Worm (Caenorhabditis elegans) whole organism, dauer: ENCODE measurements around the gene ZK250.14.

Source experiments
- unc-62 ChIP-seq: sonication (generic microtip); optimal IDR thresholded peaks from 2 replicates; lab custom pipeline; 2017; ENCODE audit warnings: missing biosample characterization, missing genetic modification reagents, missing genetic modification characterization

The ZK250.14 gene

ce11 chrII:1905104-1905503 lies 39.9 kb downstream of the ZK250.14 start, which contains the start of gene math-22:
Gene math-22, plus strand, starts transcription at chrII:1905404.
- TF ChIP-seq unc-62 (GFP tag; lab: Kevin White, UChicago): no peak

DNA sequence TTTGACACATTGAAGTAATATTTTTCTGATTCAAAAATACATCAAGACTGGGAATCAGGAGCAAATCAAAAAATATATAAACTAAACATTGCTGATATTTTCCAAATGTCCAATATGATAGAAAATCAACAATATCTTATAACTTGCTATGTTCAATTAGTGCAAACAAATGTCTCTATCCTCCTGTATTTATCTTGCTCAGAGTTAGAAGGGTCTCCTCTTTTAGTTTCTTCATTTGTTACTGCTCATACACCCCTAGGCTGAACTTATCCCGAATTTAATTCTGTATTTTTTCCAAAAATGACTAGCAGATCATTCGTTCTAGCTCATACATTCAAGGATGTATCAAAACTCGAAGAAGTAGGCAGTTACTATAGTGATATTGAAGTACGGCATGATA lies 43.0 kb downstream of the ZK250.14 start, which contains the start of gene math-23:
TSS of gene math-23 (plus strand) at position 301 of the 400 bp plus-strand sequence.
- no peak for TF ChIP-seq unc-62 (GFP tag; lab: Kevin White, UChicago)

- TF ChIP-seq unc-62 (GFP tag; lab: Kevin White, UChicago): no peak
Observed at ce11 chrII:1899934-1900333, 45.1 kb downstream of the ZK250.14 start, which contains the start of gene math-24. Gene math-24, plus strand, starts transcription at chrII:1900234.

ce11 chrII:1897936-1898335 lies 47.1 kb downstream of the ZK250.14 start, which contains the start of gene C46F9.6:
Gene C46F9.6, plus strand, starts transcription at chrII:1898236.
- TF ChIP-seq unc-62 (GFP tag; lab: Kevin White, UChicago): no peak

ce11 chrII:1895762-1896161 lies 49.2 kb downstream of the ZK250.14 start, which contains the start of gene math-25:
Gene math-25, plus strand, starts transcription at chrII:1896062.
- no peak for TF ChIP-seq unc-62 (GFP tag; lab: Kevin White, UChicago)

DNA sequence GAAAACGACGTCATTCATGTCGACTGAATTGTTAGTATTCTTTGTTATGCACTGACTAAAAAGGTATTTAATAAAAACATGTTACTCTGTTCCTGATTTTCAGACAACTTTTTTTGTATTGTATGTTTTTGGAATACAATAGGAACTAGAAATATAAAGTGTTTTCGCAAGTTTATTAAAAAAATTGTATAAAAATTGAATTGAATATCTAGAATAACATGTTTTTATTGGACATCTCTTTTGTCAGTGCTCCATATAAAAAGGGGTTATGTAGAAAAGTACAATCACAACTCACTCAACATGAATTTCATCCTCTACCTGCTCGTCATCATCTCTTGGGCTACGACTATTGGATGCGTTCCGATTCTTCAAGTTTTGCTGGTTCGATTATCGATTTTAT lies 49.7 kb downstream of the ZK250.14 start, which contains the start of gene C46F9.5:
TSS of gene C46F9.5 (plus strand) at position 301 of the 400 bp plus-strand sequence.
- TF ChIP-seq unc-62 (GFP tag; lab: Kevin White, UChicago): no peak
